Worm (Caenorhabditis elegans) whole organism, L2 larva: Measurements from ENCODE around the gene tag-51.
A peak's percentile ranks its signal among the peaks of the same experiment; 100 is the strongest.

Experiments
- C34F6.9 ChIP-seq: fragments of 150-350 bp; optimal IDR thresholded peaks from 2 replicates; lab custom pipeline; 2014; ENCODE audit warnings: missing biosample characterization, missing genetic modification characterization
- F13H6.1 ChIP-seq: sonication (generic microtip); optimal IDR thresholded peaks from 2 replicates; lab custom pipeline; 2016; ENCODE audit warnings: missing genetic modification characterization, missing compliant biosample characterization
- R02D3.7 ChIP-seq: fragments of 150-350 bp; optimal IDR thresholded peaks from 2 replicates; lab custom pipeline; 2014; ENCODE audit warnings: missing biosample characterization, missing genetic modification characterization
- Y55F3AM.14 ChIP-seq: fragments of 200-800 bp; sonication (Bioruptor generic); optimal IDR thresholded peaks from 2 replicates; lab custom pipeline; 2018; ENCODE audit warnings: mild to moderate bottlenecking, missing genetic modification characterization, missing compliant biosample characterization
- ZK546.5 ChIP-seq: sonication (generic microtip); optimal IDR thresholded peaks from 2 replicates; lab custom pipeline; 2017; ENCODE audit warnings: missing biosample characterization, missing genetic modification characterization
- alr-1 ChIP-seq: fragments of 150-350 bp; optimal IDR thresholded peaks from 2 replicates; lab custom pipeline; 2014; ENCODE audit warnings: missing biosample characterization, missing genetic modification characterization
- aly-2 ChIP-seq: fragments of 150-350 bp; optimal IDR thresholded peaks from 2 replicates; lab custom pipeline; 2014; ENCODE audit warnings: missing biosample characterization, missing genetic modification characterization
- ama-1 ChIP-seq: fragments of 150-350 bp; optimal IDR thresholded peaks from 2 replicates; lab custom pipeline; 2018; ENCODE audit warnings: inconsistent platforms
- blmp-1 ChIP-seq: sonication (generic microtip); optimal IDR thresholded peaks from 2 replicates; lab custom pipeline; 2017; ENCODE audit warnings: missing genetic modification characterization, mild to moderate bottlenecking, missing compliant biosample characterization, antibody characterized with exemption, moderate library complexity; ENCODE audit not compliant: insufficient read depth
- ceh-16 ChIP-seq: fragments of 150-350 bp; optimal IDR thresholded peaks from 2 replicates; lab custom pipeline; 2014; ENCODE audit warnings: missing biosample characterization, missing genetic modification characterization
- ceh-82 ChIP-seq: fragments of 150-350 bp; optimal IDR thresholded peaks from 2 replicates; lab custom pipeline; 2014; ENCODE audit warnings: missing biosample characterization, missing genetic modification characterization
- crh-2 ChIP-seq: sonication (generic microtip); optimal IDR thresholded peaks from 2 replicates; lab custom pipeline; 2017; ENCODE audit warnings: missing biosample characterization, missing genetic modification characterization
- dmd-4 ChIP-seq: sonication (generic microtip); optimal IDR thresholded peaks from 2 replicates; lab custom pipeline; 2017; ENCODE audit warnings: missing biosample characterization, missing genetic modification characterization
- egl-27 ChIP-seq: sonication (generic microtip); optimal IDR thresholded peaks from 3 replicates; lab custom pipeline; 2017; ENCODE audit warnings: missing biosample characterization, missing genetic modification reagents, missing genetic modification characterization
- elt-1 ChIP-seq: fragments of 150-350 bp; optimal IDR thresholded peaks from 2 replicates; lab custom pipeline; 2014; ENCODE audit warnings: missing biosample characterization, missing genetic modification characterization
- elt-3 ChIP-seq: sonication (generic microtip); optimal IDR thresholded peaks from 2 replicates; lab custom pipeline; 2017; ENCODE audit warnings: missing biosample characterization, missing genetic modification characterization
- fos-1 ChIP-seq: fragments of 150-350 bp; optimal IDR thresholded peaks from 2 replicates; lab custom pipeline; 2014; ENCODE audit warnings: missing biosample characterization, missing genetic modification characterization
- gmeb-1 ChIP-seq: fragments of 150-350 bp; optimal IDR thresholded peaks from 2 replicates; lab custom pipeline; 2014; ENCODE audit warnings: missing biosample characterization, missing genetic modification characterization
- lin-13 ChIP-seq: fragments of 150-350 bp; optimal IDR thresholded peaks from 2 replicates; lab custom pipeline; 2014; ENCODE audit warnings: missing biosample characterization, missing genetic modification reagents, missing genetic modification characterization
- lin-39 ChIP-seq: fragments of 150-350 bp; optimal IDR thresholded peaks from 2 replicates; lab custom pipeline; 2014; ENCODE audit warnings: missing biosample characterization, missing genetic modification reagents, missing genetic modification characterization
- lsy-2 ChIP-seq, 2 experiments: fragments of 150-350 bp in 1 of 2; sonication (generic microtip) in 1 of 2; optimal IDR thresholded peaks; 2 replicates each; lab custom pipeline; 2014 to 2017; ENCODE audit warnings: missing biosample characterization in 2 of 2, missing genetic modification characterization in 2 of 2
- mab-5 ChIP-seq: fragments of 150-350 bp; optimal IDR thresholded peaks from 2 replicates; lab custom pipeline; 2014; ENCODE audit warnings: missing biosample characterization, missing genetic modification characterization
- mbf-1 ChIP-seq: sonication (generic microtip); optimal IDR thresholded peaks from 2 replicates; lab custom pipeline; 2017; ENCODE audit warnings: missing biosample characterization, missing genetic modification characterization
- mdl-1 ChIP-seq, 2 experiments: fragments of 150-350 bp in 1 of 2; sonication (generic microtip) in 1 of 2; optimal IDR thresholded peaks; 2 replicates each; lab custom pipeline; 2017; ENCODE audit warnings: missing biosample characterization in 2 of 2, missing genetic modification characterization in 2 of 2
- nhr-10 ChIP-seq: sonication (generic microtip); optimal IDR thresholded peaks from 2 replicates; lab custom pipeline; 2017; ENCODE audit warnings: missing biosample characterization, missing genetic modification characterization
- nhr-11 ChIP-seq: fragments of 150-350 bp; optimal IDR thresholded peaks from 2 replicates; lab custom pipeline; 2014; ENCODE audit warnings: missing biosample characterization, missing genetic modification characterization
- nhr-12 ChIP-seq: fragments of 150-350 bp; optimal IDR thresholded peaks from 2 replicates; lab custom pipeline; 2014; ENCODE audit warnings: missing biosample characterization, missing genetic modification characterization
- nhr-129 ChIP-seq: fragments of 150-350 bp; optimal IDR thresholded peaks from 2 replicates; lab custom pipeline; 2014; ENCODE audit warnings: missing biosample characterization, missing genetic modification characterization
- nhr-21 ChIP-seq: fragments of 150-350 bp; optimal IDR thresholded peaks from 2 replicates; lab custom pipeline; 2014; ENCODE audit warnings: missing biosample characterization, missing genetic modification characterization
- nhr-23 ChIP-seq: fragments of 150-350 bp; optimal IDR thresholded peaks from 2 replicates; lab custom pipeline; 2014; ENCODE audit warnings: missing biosample characterization, missing genetic modification reagents, missing genetic modification characterization
- nhr-237 ChIP-seq: fragments of 150-350 bp; optimal IDR thresholded peaks from 2 replicates; lab custom pipeline; 2014; ENCODE audit warnings: missing biosample characterization, missing genetic modification characterization
- nhr-25 ChIP-seq: fragments of 150-350 bp; sonication (generic microtip); optimal IDR thresholded peaks from 3 replicates; lab custom pipeline; 2014; ENCODE audit warnings: missing biosample characterization, missing genetic modification characterization
- nhr-6 ChIP-seq: fragments of 150-350 bp; optimal IDR thresholded peaks from 2 replicates; lab custom pipeline; 2014; ENCODE audit warnings: missing biosample characterization, missing genetic modification characterization
- nhr-77 ChIP-seq: fragments of 150-350 bp; optimal IDR thresholded peaks from 2 replicates; lab custom pipeline; 2014; ENCODE audit warnings: missing biosample characterization, missing genetic modification characterization
- skn-1 ChIP-seq: sonication (generic microtip); optimal IDR thresholded peaks from 2 replicates; lab custom pipeline; 2017; ENCODE audit warnings: missing biosample characterization, missing genetic modification characterization
- sma-3 ChIP-seq: sonication (generic microtip); optimal IDR thresholded peaks from 2 replicates; lab custom pipeline; 2016; ENCODE audit warnings: missing genetic modification reagents, missing genetic modification characterization, missing compliant biosample characterization
- sma-9 ChIP-seq, 2 experiments: fragments of 150-350 bp in 1 of 2; sonication (generic microtip) in 1 of 2; optimal IDR thresholded peaks; 2 replicates each; lab custom pipeline; 2014 to 2016; ENCODE audit warnings: missing genetic modification characterization in 2 of 2, mild to moderate bottlenecking in 1 of 2, missing biosample characterization in 1 of 2, missing compliant biosample characterization in 1 of 2, missing genetic modification reagents in 1 of 2, moderate library complexity in 1 of 2
- snpc-4 ChIP-seq: fragments of 150-350 bp; optimal IDR thresholded peaks from 2 replicates; lab custom pipeline; 2014; ENCODE audit warnings: missing biosample characterization, missing genetic modification characterization
- unc-39 ChIP-seq: fragments of 150-350 bp; optimal IDR thresholded peaks from 2 replicates; lab custom pipeline; 2014; ENCODE audit warnings: missing biosample characterization, missing genetic modification characterization
- unc-55 ChIP-seq: fragments of 150-350 bp; sonication (generic microtip); optimal IDR thresholded peaks from 3 replicates; lab custom pipeline; 2014; ENCODE audit warnings: missing biosample characterization, missing genetic modification reagents, missing genetic modification characterization
- unc-62 ChIP-seq: fragments of 150-350 bp; optimal IDR thresholded peaks from 2 replicates; lab custom pipeline; 2014; ENCODE audit warnings: missing biosample characterization, missing genetic modification reagents, missing genetic modification characterization
- zag-1 ChIP-seq: fragments of 150-350 bp; optimal IDR thresholded peaks from 2 replicates; lab custom pipeline; 2014; ENCODE audit warnings: missing biosample characterization, missing genetic modification characterization
- ztf-1 ChIP-seq: fragments of 200-800 bp; sonication (Bioruptor generic); conservative IDR thresholded peaks from 2 replicates; pipeline ENCODE4 v1.3.6; 2022; ENCODE audit warnings: missing genetic modification characterization, missing compliant biosample characterization
- ztf-11 ChIP-seq: sonication (generic microtip); optimal IDR thresholded peaks from 2 replicates; lab custom pipeline; 2017; ENCODE audit warnings: missing biosample characterization, missing genetic modification characterization
- ztf-4 ChIP-seq: fragments of 150-350 bp; optimal IDR thresholded peaks from 2 replicates; lab custom pipeline; 2014; ENCODE audit warnings: missing biosample characterization, missing genetic modification characterization

The tag-51 gene

ce11 chrIII:835208-835607 lies 18.8 kb upstream of the tag-51 start:
- TF ChIP-seq ceh-16 (tag; lab: Kevin White, UChicago) (no peak), ZK546.5 (no peak), crh-2 (tag; lab: Kevin White, UChicago) (no peak), nhr-77 (tag; lab: Kevin White, UChicago) (no peak), snpc-4 (tag; lab: Kevin White, UChicago) (no peak), R02D3.7 (tag; lab: Kevin White, UChicago) (no peak), ama-1 (peak; percentile 30)
- TF ChIP-seq, all 48 proteins: peak for 1

DNA sequence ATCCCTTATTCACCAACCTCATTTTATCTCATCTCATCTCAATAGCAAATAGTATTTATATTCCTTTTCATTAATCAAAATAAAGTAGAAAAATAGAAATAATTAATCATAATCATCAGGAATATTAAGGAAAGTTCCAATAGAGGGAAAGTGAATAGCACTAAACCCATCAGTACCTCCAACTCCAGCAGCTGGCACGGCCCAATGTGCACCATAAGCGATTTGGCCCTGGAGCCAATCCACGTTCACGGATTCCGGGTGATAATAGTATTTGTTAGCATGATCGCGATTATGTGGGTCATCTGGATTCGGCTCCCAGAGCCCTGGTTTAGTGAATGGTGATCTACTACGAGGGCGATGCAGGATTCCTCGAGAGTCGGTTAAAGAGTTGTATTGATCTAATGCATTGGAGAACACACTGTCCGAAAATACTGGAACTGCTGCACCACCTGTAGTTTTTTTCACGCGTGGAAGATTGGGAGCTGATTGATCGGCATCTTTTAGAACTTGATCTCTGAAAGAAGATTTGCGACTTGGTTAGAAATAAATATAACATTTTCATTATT lies 18.2 kb upstream of the tag-51 start:
- TF ChIP-seq nhr-12 (tag; lab: Kevin White, UChicago), result no peak
- TF ChIP-seq ztf-4, result peak; percentile 87
- peak; percentile 54 for TF ChIP-seq F13H6.1 (tag; lab: Kevin White, UChicago)
- TF ChIP-seq ceh-82, result peak; percentile 20
- TF ChIP-seq ama-1, result peak; percentile 94
- TF ChIP-seq ztf-11 (tag; lab: Kevin White, UChicago), result no peak
- TF ChIP-seq dmd-4 (tag; lab: Kevin White, UChicago), result no peak
- no peak for TF ChIP-seq nhr-237
- TF ChIP-seq ZK546.5, result no peak
- peak; percentile 78 for TF ChIP-seq sma-3 (GFP tag; lab: Kevin White, UChicago)
- TF ChIP-seq crh-2 (tag; lab: Kevin White, UChicago), result peak; percentile 55
- peak; percentile 61 for TF ChIP-seq sma-9 (GFP tag; optimal IDR thresholded peaks at IDR 0.05; lab: Kevin White, UChicago)
- TF ChIP-seq sma-9 (tag; optimal IDR thresholded peaks at IDR 0.05; lab: Kevin White, UChicago), result no peak
- TF ChIP-seq mab-5, result peak; percentile 59
- TF ChIP-seq ceh-16 (tag; lab: Kevin White, UChicago), result no peak
- no peak for TF ChIP-seq aly-2 (tag; lab: Kevin White, UChicago)
- peak; percentile 43 for TF ChIP-seq unc-55 (GFP tag; lab: Kevin White, UChicago)
- peak; percentile 63 for TF ChIP-seq lin-13
- peak; percentile 33 to 57 for TF ChIP-seq mdl-1 (tag; optimal IDR thresholded peaks at IDR 0.05; lab: Kevin White, UChicago)
- TF ChIP-seq unc-39 (tag; lab: Kevin White, UChicago), result peak; percentile 74
- TF ChIP-seq R02D3.7 (tag; lab: Kevin White, UChicago), result no peak
- TF ChIP-seq gmeb-1 (tag; lab: Kevin White, UChicago), result peak; percentile 33
- peak; percentile 61 for TF ChIP-seq nhr-129
- TF ChIP-seq skn-1, result peak; percentile 38
- peak; percentile 28 for TF ChIP-seq fos-1 (tag; lab: Kevin White, UChicago)
- TF ChIP-seq nhr-21 (tag; lab: Kevin White, UChicago), result peak; percentile 79
- TF ChIP-seq nhr-11, result no peak
- peak; percentile 49 for TF ChIP-seq egl-27 (tag; lab: Kevin White, UChicago)
- peak; percentile 55 to 60 for TF ChIP-seq lsy-2 (tag; optimal IDR thresholded peaks at IDR 0.05; lab: Kevin White, UChicago)
- TF ChIP-seq nhr-6 (tag; lab: Kevin White, UChicago), result peak; percentile 66
- TF ChIP-seq elt-1 (tag; lab: Kevin White, UChicago), result no peak
- peak; percentile 3 for TF ChIP-seq zag-1
- no peak for TF ChIP-seq nhr-77 (tag; lab: Kevin White, UChicago)
- TF ChIP-seq C34F6.9, result no peak
- TF ChIP-seq mbf-1 (tag; lab: Kevin White, UChicago), result peak; percentile 32
- TF ChIP-seq unc-62 (GFP tag; lab: Kevin White, UChicago), result no peak
- peak; percentile 10 for TF ChIP-seq blmp-1
- no peak for TF ChIP-seq nhr-23 (tag; lab: Kevin White, UChicago)
- no peak for TF ChIP-seq snpc-4 (tag; lab: Kevin White, UChicago)
- TF ChIP-seq nhr-25, result peak; percentile 76
- TF ChIP-seq Y55F3AM.14 (GFP tag; lab: Kevin White, UChicago), result peak; percentile 97
- TF ChIP-seq elt-3 (tag; lab: Kevin White, UChicago), result no peak

- TF ChIP-seq ZK546.5 (no peak), mab-5 (no peak), nhr-77 (tag; lab: Kevin White, UChicago) (no peak), elt-1 (tag; lab: Kevin White, UChicago) (no peak), sma-9 (GFP tag; optimal IDR thresholded peaks at IDR 0.05; lab: Kevin White, UChicago) (no peak), sma-9 (tag; optimal IDR thresholded peaks at IDR 0.05; lab: Kevin White, UChicago) (no peak), R02D3.7 (tag; lab: Kevin White, UChicago) (no peak), nhr-11 (no peak), snpc-4 (tag; lab: Kevin White, UChicago) (no peak), zag-1 (no peak), nhr-6 (tag; lab: Kevin White, UChicago) (no peak), unc-55 (GFP tag; lab: Kevin White, UChicago) (no peak), nhr-10 (tag; lab: Kevin White, UChicago) (no peak), unc-62 (GFP tag; lab: Kevin White, UChicago) (no peak), alr-1 (tag; lab: Kevin White, UChicago) (no peak), lin-39 (no peak), ztf-1 (GFP tag; lab: Robert Waterston, UW) (no peak), ztf-4 (no peak), nhr-237 (no peak)
Measured at ce11 chrIII:839491-839890, 14.5 kb upstream of the tag-51 start, which contains the start of gene dos-3. Gene dos-3, minus strand, starts transcription at chrIII:839591.
